Fruit fly (Drosophila melanogaster) whole organism, adult: ENCODE results near the gene CG9386.

Experiments
- CG11617 ChIP-seq: fragments of 200-800 bp; sonication (Bioruptor generic); optimal IDR thresholded peaks from 2 replicates; lab custom pipeline; 2017; ENCODE audit warnings: mild to moderate bottlenecking, missing biosample characterization, missing genetic modification reagents, missing genetic modification characterization
- CG12768 ChIP-seq: fragments of 200-800 bp; sonication (Bioruptor generic); optimal IDR thresholded peaks from 2 replicates; lab custom pipeline; 2017; ENCODE audit warnings: missing biosample characterization, missing genetic modification characterization, mild to moderate bottlenecking, moderate library complexity, missing genetic modification reagents
- CG14711 ChIP-seq: fragments of 200-800 bp; sonication (Bioruptor generic); optimal IDR thresholded peaks from 2 replicates; lab custom pipeline; 2018; ENCODE audit warnings: missing biosample characterization, mild to moderate bottlenecking, missing genetic modification characterization, moderate library complexity
- CG1620 ChIP-seq: fragments of 200-800 bp; sonication (Bioruptor generic); optimal IDR thresholded peaks from 2 replicates; lab custom pipeline; 2016; ENCODE audit warnings: missing biosample characterization, missing genetic modification characterization
- CG33017 ChIP-seq: fragments of 200-800 bp; sonication (Bioruptor generic); optimal IDR thresholded peaks from 2 replicates; lab custom pipeline; 2018; ENCODE audit warnings: missing biosample characterization, mild to moderate bottlenecking, missing genetic modification characterization, moderate library complexity
- CG5204 ChIP-seq: fragments of 200-800 bp; sonication (Bioruptor generic); optimal IDR thresholded peaks from 2 replicates; lab custom pipeline; 2016; ENCODE audit warnings: missing biosample characterization, missing genetic modification characterization
- CG7045 ChIP-seq: fragments of 200-800 bp; sonication (Bioruptor generic); optimal IDR thresholded peaks from 2 replicates; lab custom pipeline; 2017; ENCODE audit warnings: missing biosample characterization, mild to moderate bottlenecking, missing genetic modification characterization
- CG7101 ChIP-seq: fragments of 200-800 bp; sonication (Bioruptor generic); optimal IDR thresholded peaks from 2 replicates; lab custom pipeline; 2018; ENCODE audit warnings: missing biosample characterization, mild to moderate bottlenecking, missing genetic modification characterization, moderate library complexity
- Clk ChIP-seq: fragments of 200-800 bp; sonication (Bioruptor generic); optimal IDR thresholded peaks from 2 replicates; lab custom pipeline; 2017; ENCODE audit warnings: missing biosample characterization, missing genetic modification characterization
- Crg-1 ChIP-seq: fragments of 200-800 bp; sonication (Bioruptor generic); optimal IDR thresholded peaks from 2 replicates; lab custom pipeline; 2016; ENCODE audit warnings: missing biosample characterization, missing genetic modification characterization
- Hr96 ChIP-seq: fragments of 200-800 bp; sonication (Bioruptor generic); optimal IDR thresholded peaks from 2 replicates; lab custom pipeline; 2016; ENCODE audit warnings: missing biosample characterization, missing genetic modification characterization
- Mnt ChIP-seq: fragments of 200-800 bp; sonication (Bioruptor generic); optimal IDR thresholded peaks from 2 replicates; lab custom pipeline; 2016; ENCODE audit warnings: missing biosample characterization, mild to moderate bottlenecking, missing genetic modification characterization
- bab1 ChIP-seq: fragments of 200-800 bp; sonication (Bioruptor generic); optimal IDR thresholded peaks from 3 replicates; lab custom pipeline; 2019; ENCODE audit warnings: missing biosample characterization, mild to moderate bottlenecking, missing genetic modification characterization, moderate library complexity
- cic ChIP-seq: fragments of 200-800 bp; sonication (Bioruptor generic); optimal IDR thresholded peaks from 2 replicates; lab custom pipeline; 2017; ENCODE audit warnings: missing biosample characterization, mild to moderate bottlenecking, missing genetic modification characterization, moderate library complexity
- cnc ChIP-seq, 2 experiments: fragments of >200 bp; optimal IDR thresholded peaks; 2 replicates each; lab custom pipeline; 2017
- kay ChIP-seq: fragments of 200-800 bp; sonication (Bioruptor generic); peaks from one replicate; lab custom pipeline; 2016; ENCODE audit warnings: missing biosample characterization, missing genetic modification characterization, borderline replicate concordance
- ovo ChIP-seq: fragments of 200-800 bp; sonication (Bioruptor generic); optimal IDR thresholded peaks from 2 replicates; lab custom pipeline; 2016; ENCODE audit warnings: missing biosample characterization, missing genetic modification characterization
- pad ChIP-seq: fragments of 200-800 bp; sonication (Bioruptor generic); optimal IDR thresholded peaks from 3 replicates; lab custom pipeline; 2017; ENCODE audit warnings: missing biosample characterization, missing genetic modification characterization, mild to moderate bottlenecking, moderate library complexity, missing genetic modification reagents
- tj ChIP-seq: fragments of 200-800 bp; sonication (Bioruptor generic); optimal IDR thresholded peaks from 3 replicates; lab custom pipeline; 2017; ENCODE audit warnings: missing biosample characterization, mild to moderate bottlenecking, missing genetic modification characterization, moderate library complexity
- toe ChIP-seq: fragments of 200-800 bp; sonication (Bioruptor generic); optimal IDR thresholded peaks from 2 replicates; lab custom pipeline; 2016; ENCODE audit warnings: missing biosample characterization, missing genetic modification characterization

Gene CG9386

dm6 chr3R:9561121-9561520 is 5.9 kb upstream of the CG9386 start:
- TF ChIP-seq bab1 (GFP tag; lab: Kevin White, UChicago) (no peak), CG12768 (no peak), cic (GFP tag; lab: Kevin White, UChicago) (no peak), ovo (GFP tag; lab: Kevin White, UChicago) (no peak)

dm6 chr3R:9559413-9560014 is 4.3 kb upstream of the CG9386 start, which contains the start of the genes AP-1mu and MBD-like:
AP-1mu (minus strand) TSS chr3R:9559525.
MBD-like (plus strand) TSS chr3R:9559760.
- TF ChIP-seq CG14711 (tag; lab: Kevin White, UChicago) (peak; percentile 60), Clk (GFP tag; lab: Kevin White, UChicago) (peak; percentile 25), CG1620 (GFP tag; lab: Kevin White, UChicago) (peak; percentile 91), kay (GFP tag; lab: Kevin White, UChicago) (no peak), toe (GFP tag; lab: Kevin White, UChicago) (no peak), cnc (optimal IDR thresholded peaks at IDR 0.05; lab: Kevin White, UChicago) (no peak), cic (GFP tag; lab: Kevin White, UChicago) (peak; percentile 41), tj (GFP tag; lab: Kevin White, UChicago) (peak; percentile 58), CG5204 (no peak), pad (GFP tag; lab: Kevin White, UChicago) (peak; percentile 71), CG11617 (GFP tag; lab: Kevin White, UChicago) (peak; percentile 83), CG7045 (GFP tag; lab: Kevin White, UChicago) (peak; percentile 61), Crg-1 (GFP tag; lab: Kevin White, UChicago) (peak; percentile 86), Hr96 (GFP tag; lab: Kevin White, UChicago) (no peak), Mnt (GFP tag; lab: Kevin White, UChicago) (peak; percentile 74), CG7101 (peak; percentile 78), bab1 (GFP tag; lab: Kevin White, UChicago) (peak; percentile 75), CG33017 (tag; lab: Kevin White, UChicago) (peak; percentile 50), CG12768 (peak; percentile 74), ovo (GFP tag; lab: Kevin White, UChicago) (peak; percentile 44)

dm6 chr3R:9551659-9552435 is 3.4 kb downstream of the CG9386 start, which contains the start of the genes mura and RnpS1:
mura (minus strand) TSS chr3R:9551806.
RnpS1 (plus strand) TSS chr3R:9552034.
- TF ChIP-seq Mnt (GFP tag; lab: Kevin White, UChicago) (peak; percentile 8), Hr96 (GFP tag; lab: Kevin White, UChicago) (no peak), cic (GFP tag; lab: Kevin White, UChicago) (peak; percentile 53), bab1 (GFP tag; lab: Kevin White, UChicago) (peak; percentile 20)

dm6 chr3R:9551013-9551658 is 4.1 kb downstream of the CG9386 start:
- TF ChIP-seq CG7045 (GFP tag; lab: Kevin White, UChicago), result peak; percentile 51
- TF ChIP-seq kay (GFP tag; lab: Kevin White, UChicago), result no peak
- TF ChIP-seq CG1620 (GFP tag; lab: Kevin White, UChicago), result peak; percentile 6
- peak; percentile 43 for TF ChIP-seq CG33017 (tag; lab: Kevin White, UChicago)
- TF ChIP-seq Mnt (GFP tag; lab: Kevin White, UChicago), result peak; percentile 93
- TF ChIP-seq pad (GFP tag; lab: Kevin White, UChicago), result peak; percentile 56
- TF ChIP-seq cic (GFP tag; lab: Kevin White, UChicago), result peak; percentile 89
- peak; percentile 78 for TF ChIP-seq tj (GFP tag; lab: Kevin White, UChicago)
- peak; percentile 23 for TF ChIP-seq Clk (GFP tag; lab: Kevin White, UChicago)
- peak; percentile 31 for TF ChIP-seq Hr96 (GFP tag; lab: Kevin White, UChicago)
- peak; percentile 63 for TF ChIP-seq CG7101
- TF ChIP-seq CG12768, result peak; percentile 83
- TF ChIP-seq CG5204, result no peak
- peak; percentile 57 for TF ChIP-seq CG11617 (GFP tag; lab: Kevin White, UChicago)
- TF ChIP-seq cnc (optimal IDR thresholded peaks at IDR 0.05; lab: Kevin White, UChicago), result peak in 1 of 2 experiments; percentile 80
- TF ChIP-seq toe (GFP tag; lab: Kevin White, UChicago), result no peak
- TF ChIP-seq ovo (GFP tag; lab: Kevin White, UChicago), result peak; percentile 47
- peak; percentile 68 for TF ChIP-seq Crg-1 (GFP tag; lab: Kevin White, UChicago)
- TF ChIP-seq CG14711 (tag; lab: Kevin White, UChicago), result peak; percentile 52
- TF ChIP-seq bab1 (GFP tag; lab: Kevin White, UChicago), result peak; percentile 20

dm6 chr3R:9550265-9551012 is 4.8 kb downstream of the CG9386 start:
- TF ChIP-seq Crg-1 (GFP tag; lab: Kevin White, UChicago) (peak; percentile 0), CG12768 (no peak), CG33017 (tag; lab: Kevin White, UChicago) (no peak), pad (GFP tag; lab: Kevin White, UChicago) (no peak), bab1 (GFP tag; lab: Kevin White, UChicago) (no peak), CG7045 (GFP tag; lab: Kevin White, UChicago) (no peak), Hr96 (GFP tag; lab: Kevin White, UChicago) (no peak), Clk (GFP tag; lab: Kevin White, UChicago) (no peak), Mnt (GFP tag; lab: Kevin White, UChicago) (peak; percentile 60)
